Fruit fly (Drosophila melanogaster): ENCODE measurements around the gene tHMG2.

tHMG2 gene

dm6 chr3R:22454397-22455334, 38.1 kb upstream of the tHMG2 start (continued):
- TF ChIP-seq chinmo (GFP tag; IDR thresholded peaks at IDR 0.05; ENCODE audit: partially characterized antibody) (peak; percentile 75; the same call in 1 of the 4 replicates), CG14965 (GFP tag; optimal IDR thresholded peaks at IDR 0.05; ENCODE audit: borderline replicate concordance) (no peak), Nf-YB (GFP tag; optimal IDR thresholded peaks at IDR 0.05) (peak; percentile 96), kah (GFP tag; optimal IDR thresholded peaks at IDR 0.05) (no peak), CG15479 (GFP tag; optimal IDR thresholded peaks at IDR 0.05) (peak; percentile 62), CG34376 (GFP tag; optimal IDR thresholded peaks at IDR 0.05) (peak; percentile 97), CG2116 (GFP tag; optimal IDR thresholded peaks at IDR 0.05) (no peak), grn (GFP tag; optimal IDR thresholded peaks at IDR 0.05) (peak; percentile 55), GATAe (GFP tag; conservative IDR thresholded peaks at IDR 0.05) (peak; percentile 53; the same call in 1 of the 2 replicates), sens-2 (GFP tag; IDR thresholded peaks at IDR 0.05) (no peak)

- TF ChIP-seq CG18599 (GFP tag; optimal IDR thresholded peaks at IDR 0.05) (peak; percentile 9), Neu2 (GFP tag; optimal IDR thresholded peaks at IDR 0.05; ENCODE audit: borderline replicate concordance) (no peak), CG1602 (GFP tag; optimal IDR thresholded peaks at IDR 0.05) (no peak), lilli (GFP tag; optimal IDR thresholded peaks at IDR 0.05) (no peak), phol (tag; optimal IDR thresholded peaks at IDR 0.05) (peak; percentile 26), org-1 (GFP tag; optimal IDR thresholded peaks at IDR 0.05) (no peak), Pdp1 (GFP tag; optimal IDR thresholded peaks at IDR 0.05) (peak in 1 of 2 experiments; percentile 3), bcd (GFP tag; optimal IDR thresholded peaks at IDR 0.05) (peak; percentile 12), CG30403 (GFP tag; optimal IDR thresholded peaks at IDR 0.05) (peak; percentile 32), ara (GFP tag; IDR thresholded peaks at IDR 0.05) (0 out of 2 replicates have a peak, but pooled peaks have one; percentile 23), sens (GFP tag) (peak; percentile 66), Jarid2 (GFP tag; optimal IDR thresholded peaks at IDR 0.05) (no peak), Hsf (GFP tag; optimal IDR thresholded peaks at IDR 0.05) (no peak), ssp (GFP tag; IDR thresholded peaks at IDR 0.05) (no peak), CG15514 (GFP tag; optimal IDR thresholded peaks at IDR 0.05) (peak; percentile 24), CG2678 (tag; optimal IDR thresholded peaks at IDR 0.05) (peak; percentile 33), CG18262 (tag; optimal IDR thresholded peaks at IDR 0.05) (peak; percentile 31), CG8924 (tag; optimal IDR thresholded peaks at IDR 0.05) (no peak), Dll (GFP tag; IDR thresholded peaks at IDR 0.05; ENCODE audit: partially characterized antibody) (no peak), Oli (tag; optimal IDR thresholded peaks at IDR 0.05) (peak; percentile 34), CG14441 (GFP tag; IDR thresholded peaks at IDR 0.05) (peak; percentile 15; the same call in 1 of the 2 replicates), gem (tag; optimal IDR thresholded peaks at IDR 0.05) (peak; percentile 46), Ada2b (GFP tag; IDR thresholded peaks at IDR 0.05) (0 out of 2 replicates have a peak, but pooled peaks have one; percentile 6), Chrac-16 (GFP tag; optimal IDR thresholded peaks at IDR 0.05) (peak; percentile 2), Med (GFP tag) (peak; percentile 36), CG12659 (GFP tag; optimal IDR thresholded peaks at IDR 0.05) (peak; percentile 0), CG2120 (GFP tag; optimal IDR thresholded peaks at IDR 0.05) (peak; percentile 4), croc (GFP tag; conservative IDR thresholded peaks at IDR 0.05) (no peak), CG17361 (GFP tag; IDR thresholded peaks at IDR 0.05) (peak; percentile 55; the same call in 2 of the 3 replicates), Ssrp (tag; optimal IDR thresholded peaks at IDR 0.05) (peak; percentile 20), CG14050 (GFP tag; IDR thresholded peaks at IDR 0.05) (no peak), CG10979 (tag; optimal IDR thresholded peaks at IDR 0.05) (peak; percentile 5), Nf-YA (GFP tag; IDR thresholded peaks at IDR 0.05) (no peak), CG7556 (GFP tag; optimal IDR thresholded peaks at IDR 0.05) (peak; percentile 25), ind (GFP tag; optimal IDR thresholded peaks at IDR 0.05) (peak; percentile 9)
Measured at dm6 chr3R:22455335-22455985, 37.3 kb upstream of the tHMG2 start.
